Worm (Caenorhabditis elegans) whole organism, L4 larva: Measurements from ENCODE around the gene F49C12.6.

ENCODE experiments used
- ctbp-1 ChIP-seq: fragments of 200-800 bp; sonication (Bioruptor generic); IDR thresholded peaks from 2 replicates; pipeline ENCODE4 v1.3.6; 2022; ENCODE audit warnings: missing genetic modification reagents, missing genetic modification characterization, missing compliant biosample characterization
- lin-13 ChIP-seq: fragments of 150-350 bp; optimal IDR thresholded peaks from 2 replicates; lab custom pipeline; 2014; ENCODE audit warnings: missing biosample characterization, missing genetic modification reagents, missing genetic modification characterization
- lin-39 ChIP-seq: fragments of 150-350 bp; optimal IDR thresholded peaks from 2 replicates; lab custom pipeline; 2014; ENCODE audit warnings: missing biosample characterization, missing genetic modification reagents, missing genetic modification characterization
- mdl-1 ChIP-seq, 2 experiments: fragments of 150-350 bp in 1 of 2; sonication (generic microtip) in 1 of 2; optimal IDR thresholded peaks; 2 replicates each; lab custom pipeline; 2014 to 2017; ENCODE audit warnings: missing biosample characterization in 2 of 2, missing genetic modification characterization in 2 of 2
- mep-1 ChIP-seq: fragments of 150-350 bp; sonication (generic microtip); optimal IDR thresholded peaks from 3 replicates; lab custom pipeline; 2014; ENCODE audit warnings: missing biosample characterization, missing genetic modification characterization
- nhr-11 ChIP-seq: fragments of 150-350 bp; optimal IDR thresholded peaks from 2 replicates; lab custom pipeline; 2014; ENCODE audit warnings: missing biosample characterization, missing genetic modification characterization
- nhr-28 ChIP-seq: fragments of 150-350 bp; optimal IDR thresholded peaks from 2 replicates; lab custom pipeline; 2014; ENCODE audit warnings: missing biosample characterization, missing genetic modification characterization
- nhr-77 ChIP-seq: fragments of 150-350 bp; optimal IDR thresholded peaks from 2 replicates; lab custom pipeline; 2014; ENCODE audit warnings: missing biosample characterization, missing genetic modification characterization
- pha-4 ChIP-seq, 2 experiments: fragments of 150-350 bp in 1 of 2; fragments of 200-800 bp in 1 of 2; sonication (Bioruptor generic) in 1 of 2; IDR thresholded peaks in 1 of 2; optimal IDR thresholded peaks in 1 of 2; 2 replicates each; pipeline versions ENCODE4 v1.3.6 to Lab custom; 2014 to 2022; ENCODE audit warnings: missing genetic modification characterization in 2 of 2, missing genetic modification reagents in 2 of 2, missing biosample characterization in 1 of 2, missing compliant biosample characterization in 1 of 2
- saeg-2 ChIP-seq: fragments of 200-800 bp; sonication (Bioruptor generic); IDR thresholded peaks from 2 replicates; pipeline ENCODE4 v1.3.6; 2022; ENCODE audit warnings: missing genetic modification reagents, missing genetic modification characterization, missing compliant biosample characterization
- snpc-4 ChIP-seq: fragments of 150-350 bp; optimal IDR thresholded peaks from 2 replicates; lab custom pipeline; 2014; ENCODE audit warnings: missing biosample characterization, missing genetic modification characterization
- unc-39 ChIP-seq: sonication (generic microtip); optimal IDR thresholded peaks from 2 replicates; lab custom pipeline; 2017; ENCODE audit warnings: missing biosample characterization, missing genetic modification characterization
- zag-1 ChIP-seq: fragments of 150-350 bp; optimal IDR thresholded peaks from 2 replicates; lab custom pipeline; 2014; ENCODE audit warnings: missing biosample characterization, missing genetic modification characterization

- TF ChIP-seq saeg-2 (GFP tag; lab: Robert Waterston, UW) (no peak), pha-4 (GFP tag; IDR thresholded peaks at IDR 0.05; lab: Robert Waterston, UW) (no peak), pha-4 (tag; optimal IDR thresholded peaks at IDR 0.05; lab: Kevin White, UChicago) (no peak), mdl-1 (tag; optimal IDR thresholded peaks at IDR 0.05; lab: Kevin White, UChicago) (no peak), nhr-28 (tag; lab: Kevin White, UChicago) (no peak), unc-39 (tag; lab: Kevin White, UChicago) (no peak), nhr-77 (tag; lab: Kevin White, UChicago) (peak; percentile 31), nhr-11 (tag; lab: Kevin White, UChicago) (no peak), lin-13 (GFP tag; lab: Kevin White, UChicago) (no peak), lin-39 (tag; lab: Kevin White, UChicago) (no peak), ctbp-1 (GFP tag; lab: Robert Waterston, UW) (no peak), mep-1 (tag; lab: Kevin White, UChicago) (peak; percentile 6), snpc-4 (tag; lab: Kevin White, UChicago) (no peak), zag-1 (tag; lab: Kevin White, UChicago) (no peak)
Measured at ce11 chrIV:9343102-9343599, 34.3 kb upstream of the F49C12.6 start, which contains the start of gene pigc-1.
